Worm (Caenorhabditis elegans) whole organism, L1 larva: ENCODE data around the gene T04C12.7.

Experiments used
- C04F5.9 ChIP-seq: sonication (generic microtip); optimal IDR thresholded peaks from 2 replicates; lab custom pipeline; 2016; ENCODE audit warnings: missing genetic modification characterization, missing compliant biosample characterization
- C16A3.4 ChIP-seq: fragments of 150-350 bp; optimal IDR thresholded peaks from 2 replicates; lab custom pipeline; 2014; ENCODE audit warnings: missing biosample characterization, missing genetic modification characterization
- C34B4.2 ChIP-seq: sonication (generic microtip); optimal IDR thresholded peaks from 2 replicates; lab custom pipeline; 2017; ENCODE audit warnings: mild to moderate bottlenecking, missing genetic modification characterization, missing compliant biosample characterization
- blmp-1 ChIP-seq: fragments of 150-350 bp; optimal IDR thresholded peaks from 2 replicates; lab custom pipeline; 2014; ENCODE audit warnings: missing biosample characterization, missing genetic modification characterization
- ceh-8 ChIP-seq: fragments of 200-800 bp; sonication (Bioruptor generic); optimal IDR thresholded peaks from 2 replicates; lab custom pipeline; 2018; ENCODE audit warnings: mild to moderate bottlenecking, missing genetic modification characterization, moderate library complexity, missing compliant biosample characterization
- ceh-82 ChIP-seq, 3 experiments: fragments of 150-350 bp in 1 of 3; sonication (generic microtip) in 2 of 3; optimal IDR thresholded peaks; 2 replicates each; lab custom pipeline; 2014 to 2017; ENCODE audit warnings: missing biosample characterization in 3 of 3, missing genetic modification characterization in 3 of 3
- ceh-90 ChIP-seq: sonication (generic microtip); optimal IDR thresholded peaks from 2 replicates; lab custom pipeline; 2016; ENCODE audit warnings: missing genetic modification characterization, missing compliant biosample characterization
- ces-1 ChIP-seq: fragments of 150-350 bp; optimal IDR thresholded peaks from 2 replicates; lab custom pipeline; 2014; ENCODE audit warnings: missing biosample characterization, missing genetic modification reagents, missing genetic modification characterization
- dpl-1 ChIP-seq, 3 experiments: fragments of 150-350 bp in 2 of 3; sonication (generic microtip) in 1 of 3; optimal IDR thresholded peaks; 2 replicates each; lab custom pipeline; 2014 to 2017; ENCODE audit warnings: missing biosample characterization in 3 of 3, missing genetic modification characterization in 3 of 3, missing genetic modification reagents in 3 of 3
- dsc-1 ChIP-seq: sonication (generic microtip); optimal IDR thresholded peaks from 2 replicates; lab custom pipeline; 2016; ENCODE audit warnings: mild to moderate bottlenecking, missing genetic modification characterization, missing compliant biosample characterization
- efl-1 ChIP-seq, 4 experiments: fragments of 150-350 bp; optimal IDR thresholded peaks in 3 of 4; peaks in 1 of 4; 1 replicate in 1 of 4; 2 replicates in 3 of 4; lab custom pipeline; 2014; ENCODE audit warnings: missing biosample characterization in 2 of 4, missing genetic modification characterization in 2 of 4, missing genetic modification reagents in 2 of 4
- efl-3 ChIP-seq: fragments of 200-800 bp; sonication (Bioruptor generic); optimal IDR thresholded peaks from 2 replicates; lab custom pipeline; 2018; ENCODE audit warnings: mild to moderate bottlenecking, missing genetic modification characterization, missing compliant biosample characterization
- egl-13 ChIP-seq: sonication (generic microtip); optimal IDR thresholded peaks from 2 replicates; lab custom pipeline; 2016; ENCODE audit warnings: missing genotype, missing genetic modification reagents, missing genetic modification characterization, missing compliant biosample characterization
- elt-2 ChIP-seq: sonication (generic microtip); optimal IDR thresholded peaks from 2 replicates; lab custom pipeline; 2016; ENCODE audit warnings: missing genetic modification characterization, mild to moderate bottlenecking, inconsistent platforms, missing compliant biosample characterization, missing genetic modification reagents
- ets-5 ChIP-seq: fragments of 200-800 bp; sonication (Bioruptor generic); IDR thresholded peaks from 2 replicates; pipeline ENCODE4 v1.3.6; 2022; ENCODE audit warnings: missing genetic modification characterization, missing compliant biosample characterization
- fkh-8 ChIP-seq: sonication (generic microtip); optimal IDR thresholded peaks from 2 replicates; lab custom pipeline; 2016; ENCODE audit warnings: mild to moderate bottlenecking, missing genetic modification characterization, missing compliant biosample characterization
- fos-1 ChIP-seq: fragments of 150-350 bp; optimal IDR thresholded peaks from 2 replicates; lab custom pipeline; 2014; ENCODE audit warnings: missing biosample characterization, missing genetic modification characterization
- grh-1 ChIP-seq: fragments of 200-800 bp; sonication (Bioruptor generic); IDR thresholded peaks from 2 replicates; pipeline ENCODE4 v1.3.6; 2022; ENCODE audit warnings: missing genetic modification reagents, missing genetic modification characterization, missing compliant biosample characterization
- hpl-2 ChIP-seq: fragments of 150-350 bp; optimal IDR thresholded peaks from 2 replicates; lab custom pipeline; 2014; ENCODE audit warnings: missing biosample characterization, missing genetic modification reagents, missing genetic modification characterization
- irx-1 ChIP-seq: sonication (generic microtip); optimal IDR thresholded peaks from 2 replicates; lab custom pipeline; 2016; ENCODE audit warnings: missing genetic modification characterization, missing compliant biosample characterization
- isw-1 ChIP-seq: fragments of 200-800 bp; sonication (Bioruptor generic); IDR thresholded peaks from 2 replicates; pipeline ENCODE4 v1.3.6; 2022; ENCODE audit warnings: missing genetic modification characterization, missing compliant biosample characterization
- jun-1 ChIP-seq: fragments of 150-350 bp; optimal IDR thresholded peaks from 2 replicates; lab custom pipeline; 2014; ENCODE audit warnings: missing biosample characterization, missing genetic modification reagents, missing genetic modification characterization
- lin-13 ChIP-seq: fragments of 150-350 bp; optimal IDR thresholded peaks from 2 replicates; lab custom pipeline; 2014; ENCODE audit warnings: missing biosample characterization, missing genetic modification reagents, missing genetic modification characterization
- lin-14 ChIP-seq: fragments of 200-800 bp; sonication (Bioruptor generic); optimal IDR thresholded peaks from 2 replicates; lab custom pipeline; 2018; ENCODE audit warnings: mild to moderate bottlenecking, missing genetic modification characterization, moderate library complexity, missing compliant biosample characterization
- lin-15B ChIP-seq: fragments of 150-350 bp; sonication (generic microtip); optimal IDR thresholded peaks from 3 replicates; lab custom pipeline; 2014; ENCODE audit warnings: missing biosample characterization, missing genetic modification characterization
- lir-3 ChIP-seq: sonication (generic microtip); optimal IDR thresholded peaks from 2 replicates; lab custom pipeline; 2016; ENCODE audit warnings: mild to moderate bottlenecking, missing genetic modification characterization, moderate library complexity, missing compliant biosample characterization; ENCODE audit not compliant: poor library complexity
- lsy-2 ChIP-seq, 2 experiments: fragments of 150-350 bp; optimal IDR thresholded peaks; 2 replicates each; lab custom pipeline; 2014; ENCODE audit warnings: missing biosample characterization in 2 of 2, missing genetic modification characterization in 2 of 2
- mab-9 ChIP-seq: fragments of 200-800 bp; sonication (Bioruptor generic); IDR thresholded peaks from 2 replicates; pipeline ENCODE4 v1.3.6; 2022; ENCODE audit warnings: missing genetic modification reagents, missing genetic modification characterization, missing compliant biosample characterization
- mdl-1 ChIP-seq, 2 experiments: fragments of 150-350 bp; optimal IDR thresholded peaks; 2 replicates each; lab custom pipeline; 2014 to 2017; ENCODE audit warnings: missing biosample characterization in 2 of 2, missing genetic modification characterization in 2 of 2, inconsistent platforms in 1 of 2
- mef-2 ChIP-seq: fragments of 150-350 bp; optimal IDR thresholded peaks from 2 replicates; lab custom pipeline; 2014; ENCODE audit warnings: missing biosample characterization, missing genetic modification characterization
- mep-1 ChIP-seq: fragments of 150-350 bp; optimal IDR thresholded peaks from 2 replicates; lab custom pipeline; 2014; ENCODE audit warnings: missing biosample characterization, missing genetic modification characterization
- nhr-19 ChIP-seq: fragments of 200-800 bp; sonication (Bioruptor generic); conservative IDR thresholded peaks from 2 replicates; pipeline ENCODE4 v1.3.6; 2022; ENCODE audit warnings: missing genetic modification characterization, missing compliant biosample characterization
- nhr-20 ChIP-seq: sonication (generic microtip); optimal IDR thresholded peaks from 2 replicates; lab custom pipeline; 2016; ENCODE audit warnings: mild to moderate bottlenecking, missing genetic modification characterization, missing compliant biosample characterization
- nhr-237 ChIP-seq: fragments of 150-350 bp; optimal IDR thresholded peaks from 2 replicates; lab custom pipeline; 2014; ENCODE audit warnings: missing biosample characterization, missing genetic modification characterization
- nhr-28 ChIP-seq: fragments of 150-350 bp; optimal IDR thresholded peaks from 2 replicates; lab custom pipeline; 2014; ENCODE audit warnings: missing biosample characterization, missing genetic modification characterization
- nhr-85 ChIP-seq: sonication (generic microtip); peaks from one replicate; lab custom pipeline; 2016; ENCODE audit warnings: missing genetic modification characterization, inconsistent platforms, missing compliant biosample characterization
- pag-3 ChIP-seq: sonication (generic microtip); optimal IDR thresholded peaks from 2 replicates; lab custom pipeline; 2017; ENCODE audit warnings: missing genetic modification characterization, mild to moderate bottlenecking, missing compliant biosample characterization, antibody characterized with exemption, borderline replicate concordance; ENCODE audit not compliant: insufficient read depth
- pax-3 ChIP-seq: fragments of 200-800 bp; sonication (Bioruptor generic); optimal IDR thresholded peaks from 2 replicates; lab custom pipeline; 2018; ENCODE audit warnings: mild to moderate bottlenecking, missing genetic modification characterization, moderate library complexity, missing compliant biosample characterization
- rnt-1 ChIP-seq: sonication (generic microtip); optimal IDR thresholded peaks from 2 replicates; lab custom pipeline; 2016; ENCODE audit warnings: mild to moderate bottlenecking, missing genetic modification characterization, moderate library complexity, missing compliant biosample characterization
- skn-1 ChIP-seq: fragments of 150-350 bp; optimal IDR thresholded peaks from 2 replicates; lab custom pipeline; 2014; ENCODE audit warnings: missing biosample characterization, missing genetic modification characterization
- sox-4 ChIP-seq: sonication (generic microtip); optimal IDR thresholded peaks from 2 replicates; lab custom pipeline; 2016; ENCODE audit warnings: missing genetic modification characterization, missing compliant biosample characterization
- tbx-2 ChIP-seq: sonication (generic microtip); optimal IDR thresholded peaks from 2 replicates; lab custom pipeline; 2016; ENCODE audit warnings: missing genetic modification characterization, missing compliant biosample characterization
- tlp-1 ChIP-seq: fragments of 150-350 bp; optimal IDR thresholded peaks from 2 replicates; lab custom pipeline; 2014; ENCODE audit warnings: missing biosample characterization, missing genetic modification characterization
- unc-130 ChIP-seq: fragments of 150-350 bp; optimal IDR thresholded peaks from 2 replicates; lab custom pipeline; 2017; ENCODE audit warnings: missing biosample characterization, missing genetic modification characterization, inconsistent platforms
- unc-62 ChIP-seq: fragments of 150-350 bp; optimal IDR thresholded peaks from 2 replicates; lab custom pipeline; 2014; ENCODE audit warnings: missing biosample characterization, missing genetic modification reagents, missing genetic modification characterization
- unc-86 ChIP-seq: sonication (generic microtip); optimal IDR thresholded peaks from 2 replicates; lab custom pipeline; 2016; ENCODE audit warnings: missing genetic modification characterization, missing compliant biosample characterization
- vab-15 ChIP-seq: sonication (generic microtip); optimal IDR thresholded peaks from 2 replicates; lab custom pipeline; 2017; ENCODE audit warnings: missing genotype, mild to moderate bottlenecking, missing genetic modification characterization, missing compliant biosample characterization
- xbp-1 ChIP-seq: sonication (generic microtip); optimal IDR thresholded peaks from 2 replicates; lab custom pipeline; 2016; ENCODE audit warnings: missing genetic modification characterization, missing compliant biosample characterization
- zip-4 ChIP-seq: fragments of 200-800 bp; sonication (Bioruptor generic); optimal IDR thresholded peaks from 2 replicates; lab custom pipeline; 2018; ENCODE audit warnings: mild to moderate bottlenecking, missing genetic modification characterization, moderate library complexity, missing compliant biosample characterization
- ztf-4 ChIP-seq: fragments of 150-350 bp; optimal IDR thresholded peaks from 2 replicates; lab custom pipeline; 2014; ENCODE audit warnings: missing biosample characterization, missing genetic modification characterization

T04C12.7 gene

DNA sequence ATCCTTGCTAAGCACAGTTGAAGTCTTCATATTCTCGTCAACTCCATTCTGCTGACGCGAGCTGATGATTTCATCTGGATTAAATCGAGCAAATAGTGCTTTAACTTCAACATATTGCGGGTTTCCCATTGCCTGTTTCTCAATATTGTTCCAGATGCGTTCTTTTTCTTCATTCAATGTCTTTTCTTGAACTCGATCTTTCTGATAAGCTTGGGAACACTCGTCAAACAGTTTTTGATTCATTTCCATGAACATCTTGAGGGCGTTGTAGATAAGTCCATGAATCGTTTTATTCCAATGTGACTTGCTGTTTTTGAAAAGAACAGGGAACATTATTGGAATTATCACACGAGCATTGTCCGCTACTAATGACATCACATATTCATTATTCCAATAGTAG is 26.2 kb upstream of the T04C12.7 start:
- TF ChIP-seq lin-13 (GFP tag; lab: Kevin White, UChicago) = no peak
- TF ChIP-seq efl-3 (GFP tag; lab: Kevin White, UChicago) = no peak

ce11 chrV:11029309-11029708 is 24.6 kb upstream of the T04C12.7 start:
- TF ChIP-seq unc-62 (GFP tag; lab: Kevin White, UChicago) = no peak
- TF ChIP-seq dpl-1 (GFP tag; optimal IDR thresholded peaks at IDR 0.05; lab: Kevin White, UChicago) = peak; percentile 90 to 93 (median 93)
- peak; percentile 32 to 72 for TF ChIP-seq lsy-2 (tag; optimal IDR thresholded peaks at IDR 0.05; lab: Kevin White, UChicago)
- peak; percentile 55 for TF ChIP-seq ceh-8 (GFP tag; lab: Kevin White, UChicago)
- peak; percentile 56 for TF ChIP-seq lin-13 (GFP tag; lab: Kevin White, UChicago)
- peak; percentile 80 for TF ChIP-seq tbx-2 (tag; lab: Kevin White, UChicago)
- TF ChIP-seq dsc-1 (tag; lab: Kevin White, UChicago) = peak; percentile 78
- peak; percentile 63 for TF ChIP-seq elt-2 (tag; lab: Kevin White, UChicago)
- TF ChIP-seq pag-3 (tag; lab: Kevin White, UChicago) = no peak
- TF ChIP-seq lin-14 (GFP tag; lab: Kevin White, UChicago) = peak; percentile 38
- peak; percentile 80 for TF ChIP-seq pax-3
- peak; percentile 81 for TF ChIP-seq nhr-20 (tag; lab: Kevin White, UChicago)
- no peak for TF ChIP-seq ets-5 (GFP tag; lab: Robert Waterston, UW)
- no peak for TF ChIP-seq ztf-4 (tag; lab: Kevin White, UChicago)
- peak; percentile 94 for TF ChIP-seq nhr-85 (tag; lab: Kevin White, UChicago)
- TF ChIP-seq C34B4.2 (tag; lab: Kevin White, UChicago) = no peak
- no peak for TF ChIP-seq nhr-237 (tag; lab: Kevin White, UChicago)
- peak; percentile 52 for TF ChIP-seq C16A3.4 (tag; lab: Kevin White, UChicago)
- no peak for TF ChIP-seq nhr-28 (tag; lab: Kevin White, UChicago)
- peak; percentile 66 for TF ChIP-seq unc-86 (tag; lab: Kevin White, UChicago)
- TF ChIP-seq isw-1 = peak; percentile 53
- no peak for TF ChIP-seq mef-2 (tag; lab: Kevin White, UChicago)
- TF ChIP-seq tlp-1 (tag; lab: Kevin White, UChicago) = no peak
- peak; percentile 67 for TF ChIP-seq blmp-1 (tag; lab: Kevin White, UChicago)
- peak; percentile 60 for TF ChIP-seq lin-15B (tag; lab: Kevin White, UChicago)
- peak; percentile 72 for TF ChIP-seq nhr-19 (GFP tag; lab: Robert Waterston, UW)
- TF ChIP-seq ceh-90 (tag; lab: Kevin White, UChicago) = peak; percentile 90
- peak; percentile 53 for TF ChIP-seq jun-1 (tag; lab: Kevin White, UChicago)
- TF ChIP-seq rnt-1 = peak; percentile 96
- TF ChIP-seq egl-13 (tag; lab: Kevin White, UChicago) = peak; percentile 66
- TF ChIP-seq sox-4 (tag; lab: Kevin White, UChicago) = peak; percentile 74
- TF ChIP-seq xbp-1 = peak; percentile 80
- TF ChIP-seq skn-1 (tag; lab: Kevin White, UChicago) = peak; percentile 45
- TF ChIP-seq ceh-82 (tag; optimal IDR thresholded peaks at IDR 0.05; lab: Kevin White, UChicago) = peak; percentile 14 to 53 (median 18)
- TF ChIP-seq C04F5.9 = peak; percentile 72
- peak; percentile 42 for TF ChIP-seq fkh-8 (tag; lab: Kevin White, UChicago)
- no peak for TF ChIP-seq vab-15 (tag; lab: Kevin White, UChicago)
- TF ChIP-seq irx-1 (tag; lab: Kevin White, UChicago) = peak; percentile 86
- no peak for TF ChIP-seq ces-1
- peak; percentile 93 for TF ChIP-seq lir-3 (tag; lab: Kevin White, UChicago)
- peak; percentile 16 for TF ChIP-seq fos-1 (tag; lab: Kevin White, UChicago)
- TF ChIP-seq mdl-1 (tag; optimal IDR thresholded peaks at IDR 0.05; lab: Kevin White, UChicago) = peak in 1 of 2 experiments; percentile 28
- TF ChIP-seq mab-9 (GFP tag; lab: Robert Waterston, UW) = 0 out of 2 replicates have a peak, but pooled peaks have one; percentile 48
- TF ChIP-seq grh-1 (GFP tag; lab: Robert Waterston, UW) = peak; percentile 62
- TF ChIP-seq efl-1 (optimal IDR thresholded peaks at IDR 0.05; lab: Kevin White, UChicago) = peak; percentile 95 to 97
- peak; percentile 93 to 99 for TF ChIP-seq efl-1 (GFP tag; optimal IDR thresholded peaks at IDR 0.05 in 1 of 2; lab: Kevin White, UChicago)
- peak; percentile 59 for TF ChIP-seq mep-1 (tag; lab: Kevin White, UChicago)
- peak; percentile 30 for TF ChIP-seq unc-130 (tag; lab: Kevin White, UChicago)
- no peak for TF ChIP-seq hpl-2 (GFP tag; lab: Kevin White, UChicago)
- peak; percentile 11 for TF ChIP-seq zip-4 (GFP tag; lab: Kevin White, UChicago)
